Worm (Caenorhabditis elegans): ENCODE data around the gene pqn-91.

pqn-91 gene

ce11 chrIV:15323593-15323992 is 31.9 kb downstream of the pqn-91 start, which contains the start of gene tbx-39:
tbx-39 (plus strand) TSS chrIV:15323893.
- TF ChIP-seq athp-1 (tag; optimal IDR thresholded peaks at IDR 0.05) (no peak), ceh-91 (GFP tag; IDR thresholded peaks at IDR 0.05) (no peak), lir-1 (GFP tag; conservative IDR thresholded peaks at IDR 0.05) (no peak), him-1 (tag; optimal IDR thresholded peaks at IDR 0.05) (no peak), hlh-12 (tag; optimal IDR thresholded peaks at IDR 0.05) (no peak), F33H1.4 (GFP tag; IDR thresholded peaks at IDR 0.05) (no peak), nfya-1 (tag; optimal IDR thresholded peaks at IDR 0.05; ENCODE audit: borderline replicate concordance, insufficient read depth) (no peak), attf-6 (GFP tag; IDR thresholded peaks at IDR 0.05) (no peak), attf-3 (GFP tag; conservative IDR thresholded peaks at IDR 0.05) (no peak), mes-4 (tag; optimal IDR thresholded peaks at IDR 0.05) (no peak), repo-1 (tag; optimal IDR thresholded peaks at IDR 0.05) (no peak), K11D2.4 (GFP tag; IDR thresholded peaks at IDR 0.05) (no peak), ztf-26 (tag; optimal IDR thresholded peaks at IDR 0.05) (no peak), snpc-1.1 (tag; optimal IDR thresholded peaks at IDR 0.05; ENCODE audit: insufficient read depth) (no peak), snpc-1.3 (tag; optimal IDR thresholded peaks at IDR 0.05; ENCODE audit: insufficient read depth) (no peak)

DNA sequence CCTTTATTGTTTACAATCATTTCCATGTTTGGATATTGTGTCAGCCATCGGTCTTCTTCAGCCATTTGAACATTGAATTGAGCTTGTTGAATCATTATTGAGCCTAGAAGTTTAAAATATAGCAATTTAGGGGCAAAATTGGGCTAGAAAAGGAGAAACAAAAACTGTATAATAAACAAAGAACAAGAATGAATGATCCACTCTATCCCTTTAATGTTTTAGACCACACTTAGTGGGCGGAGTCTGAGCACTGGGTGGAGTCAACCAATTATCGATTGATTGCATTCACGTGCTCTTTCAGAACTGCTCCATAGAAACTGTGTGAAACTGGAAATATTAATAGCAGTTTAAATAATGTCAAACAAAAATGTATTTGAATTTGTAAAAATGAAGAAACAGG is 36.4 kb downstream of the pqn-91 start, which contains the start of gene tbx-40:
TSS of gene tbx-40 (minus strand) at position 101 of the 400 bp plus-strand sequence.
- no peak for TF ChIP-seq nhr-90 (tag; optimal IDR thresholded peaks at IDR 0.05)
- TF ChIP-seq T07F8.4 (tag; optimal IDR thresholded peaks at IDR 0.05), result no peak
- TF ChIP-seq ztf-18 (tag; optimal IDR thresholded peaks at IDR 0.05), result no peak
- TF ChIP-seq zim-3 (tag; optimal IDR thresholded peaks at IDR 0.05), result no peak
- no peak for TF ChIP-seq ZK185.1 (tag; optimal IDR thresholded peaks at IDR 0.05; ENCODE audit: poor library complexity, severe bottlenecking)
- no peak for TF ChIP-seq atf-7 (tag; optimal IDR thresholded peaks at IDR 0.05)
- no peak for TF ChIP-seq ama-1 (optimal IDR thresholded peaks at IDR 0.05)
- TF ChIP-seq ama-1 (GFP tag; optimal IDR thresholded peaks at IDR 0.05), result no peak
- TF ChIP-seq mes-4 (tag; optimal IDR thresholded peaks at IDR 0.05), result no peak
- no peak for TF ChIP-seq pbrm-1 (GFP tag; IDR thresholded peaks at IDR 0.05)
- TF ChIP-seq hmg-1.2 (GFP tag; IDR thresholded peaks at IDR 0.05), result no peak
- no peak for TF ChIP-seq attf-6 (GFP tag; IDR thresholded peaks at IDR 0.05)
- TF ChIP-seq snpc-3.4 (tag; optimal IDR thresholded peaks at IDR 0.05), result no peak
- no peak for TF ChIP-seq nhr-179 (tag; optimal IDR thresholded peaks at IDR 0.05)
- no peak for TF ChIP-seq ets-4 (GFP tag; optimal IDR thresholded peaks at IDR 0.05)
- TF ChIP-seq lin-35 (GFP tag; optimal IDR thresholded peaks at IDR 0.05), result no peak
- TF ChIP-seq D2030.7 (GFP tag; IDR thresholded peaks at IDR 0.05), result no peak
- TF ChIP-seq K12H6.12 (tag; optimal IDR thresholded peaks at IDR 0.05), result no peak
- no peak for TF ChIP-seq efl-1 (GFP tag; optimal IDR thresholded peaks at IDR 0.05)

- no peak for TF ChIP-seq madf-10 (tag; optimal IDR thresholded peaks at IDR 0.05)
- no peak for TF ChIP-seq ceh-27 (GFP tag; optimal IDR thresholded peaks at IDR 0.05)
- TF ChIP-seq egl-44 (GFP tag; IDR thresholded peaks at IDR 0.05), result no peak
- no peak for TF ChIP-seq nhr-27 (tag; optimal IDR thresholded peaks at IDR 0.05)
- TF ChIP-seq D2030.7 (GFP tag; IDR thresholded peaks at IDR 0.05), result no peak
- TF ChIP-seq Y53F4B.3 (GFP tag; IDR thresholded peaks at IDR 0.05), result no peak
- no peak for TF ChIP-seq C06A6.2 (GFP tag; conservative IDR thresholded peaks at IDR 0.05)
- TF ChIP-seq Y79H2A.3 (GFP tag; conservative IDR thresholded peaks at IDR 0.05), result no peak
- no peak for TF ChIP-seq B0035.1 (tag; optimal IDR thresholded peaks at IDR 0.05)
- no peak for TF ChIP-seq lin-54 (GFP tag; optimal IDR thresholded peaks at IDR 0.05)
- TF ChIP-seq sdz-38 (tag; optimal IDR thresholded peaks at IDR 0.05), result no peak
- no peak for TF ChIP-seq hlh-12 (tag; optimal IDR thresholded peaks at IDR 0.05)
- no peak for TF ChIP-seq ccch-3 (GFP tag; optimal IDR thresholded peaks at IDR 0.05)
- TF ChIP-seq attf-6 (GFP tag; IDR thresholded peaks at IDR 0.05), result no peak
Observed at ce11 chrIV:15336778-15337177, 45.1 kb downstream of the pqn-91 start, which contains the start of gene irld-59. irld-59 (plus strand) TSS chrIV:15337078.
